Worm (Caenorhabditis elegans): ENCODE measurements around the gene K08C7.4.

DNA sequence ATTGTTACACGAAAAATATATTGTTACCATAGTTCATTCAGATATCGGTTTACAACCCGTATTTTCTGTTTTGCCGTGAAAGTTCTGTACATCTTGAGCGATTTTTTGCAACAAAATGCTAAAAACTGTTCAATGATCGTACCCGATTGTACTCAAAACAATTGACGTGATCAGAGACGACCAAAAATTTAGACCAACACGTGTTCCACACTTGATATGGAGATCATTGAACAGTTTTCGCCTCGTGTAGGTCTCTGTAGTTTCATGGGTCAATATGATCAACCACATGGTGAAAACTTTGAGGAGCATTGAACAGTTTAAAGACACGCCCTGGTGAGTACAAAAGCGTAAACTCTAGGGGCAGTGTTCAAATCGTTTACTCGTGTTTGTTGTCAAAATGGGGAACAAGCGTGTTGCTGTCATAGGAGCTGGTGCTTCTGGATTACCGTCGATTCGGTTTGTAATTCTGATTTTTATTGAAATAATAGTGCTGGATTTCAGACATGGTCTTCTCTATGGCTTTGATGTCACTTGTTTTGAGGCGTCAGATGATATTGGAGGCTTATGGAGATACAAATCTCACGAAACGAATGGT is 2.0 kb upstream of the K08C7.4 start, which contains the start of gene fmo-2:
- TF ChIP-seq hlh-1 (tag; optimal IDR thresholded peaks at IDR 0.05) (no peak), pha-4 (tag; optimal IDR thresholded peaks at IDR 0.05) (no peak), unc-62 (GFP tag; optimal IDR thresholded peaks at IDR 0.05) (no peak), unc-120 (tag; optimal IDR thresholded peaks at IDR 0.05; ENCODE audit: poor library complexity, severe bottlenecking) (no peak), lin-13 (tag; optimal IDR thresholded peaks at IDR 0.05) (no peak), nhr-28 (tag; optimal IDR thresholded peaks at IDR 0.05) (no peak)

Data from whole organism, mixed stage, embryonic.